Worm (Caenorhabditis elegans): ENCODE data around the gene C06E2.2.

DNA sequence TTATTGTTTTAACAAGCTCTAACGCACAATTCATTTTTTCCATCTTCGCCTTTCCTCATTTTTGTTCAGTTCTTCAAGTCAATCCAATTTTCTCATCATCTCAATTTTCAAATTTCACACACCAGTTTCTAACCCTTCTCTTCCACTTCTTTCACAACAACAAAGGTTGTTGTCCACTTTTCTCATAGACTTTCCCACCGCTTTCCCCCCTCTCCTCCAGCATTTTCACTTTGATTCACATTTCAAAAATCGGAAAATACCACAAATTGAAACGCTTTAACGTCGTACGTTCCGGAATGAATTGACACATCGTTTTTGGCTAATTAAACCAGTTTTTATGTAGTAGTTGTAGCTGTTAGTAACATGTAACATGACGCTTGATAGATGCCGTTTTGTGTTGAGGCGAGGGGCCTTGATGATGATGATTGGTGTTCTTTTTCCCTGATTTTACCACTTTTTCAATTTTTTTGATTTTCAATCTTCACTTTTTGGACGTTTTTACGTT, 10.9 kb downstream of the C06E2.2 start:
- no peak for TF ChIP-seq ceh-82 (tag; optimal IDR thresholded peaks at IDR 0.05)
- TF ChIP-seq tbx-2 (tag; optimal IDR thresholded peaks at IDR 0.05): no peak
- no peak for TF ChIP-seq zag-1 (tag; optimal IDR thresholded peaks at IDR 0.05)
- no peak for TF ChIP-seq aly-2 (tag; optimal IDR thresholded peaks at IDR 0.05)
- TF ChIP-seq snpc-4 (tag; optimal IDR thresholded peaks at IDR 0.05): no peak
- TF ChIP-seq pqm-1 (tag; optimal IDR thresholded peaks at IDR 0.05): no peak
- no peak for TF ChIP-seq elt-1 (tag; optimal IDR thresholded peaks at IDR 0.05)
